Worm (Caenorhabditis elegans) whole organism, early embryonic: ENCODE results near the gene unc-49.

Source experiments
- F13C5.2 ChIP-seq: sonication (generic microtip); optimal IDR thresholded peaks from 2 replicates; lab custom pipeline; 2017; ENCODE audit warnings: mild to moderate bottlenecking, missing genetic modification characterization, inconsistent platforms, missing compliant biosample characterization
- ama-1 ChIP-seq: fragments of 150-350 bp; optimal IDR thresholded peaks from 2 replicates; lab custom pipeline; 2014
- ceh-13 ChIP-seq: fragments of 200-800 bp; sonication (Bioruptor generic); optimal IDR thresholded peaks from 2 replicates; lab custom pipeline; 2018; ENCODE audit warnings: mild to moderate bottlenecking, missing genetic modification characterization, missing compliant biosample characterization
- flt-1 ChIP-seq: fragments of 200-800 bp; sonication (Bioruptor generic); IDR thresholded peaks from 2 replicates; pipeline ENCODE4 v1.3.6; 2022; ENCODE audit warnings: missing genetic modification characterization, missing compliant biosample characterization
- hnd-1 ChIP-seq: sonication (generic microtip); optimal IDR thresholded peaks from 2 replicates; lab custom pipeline; 2016; ENCODE audit warnings: missing genetic modification characterization, missing compliant biosample characterization
- tbx-11 ChIP-seq: fragments of 200-800 bp; sonication (Bioruptor generic); IDR thresholded peaks from 2 replicates; pipeline ENCODE4 v1.3.6; 2022; ENCODE audit warnings: missing genetic modification characterization, missing compliant biosample characterization
- tra-4 ChIP-seq: sonication (generic microtip); optimal IDR thresholded peaks from 2 replicates; lab custom pipeline; 2017; ENCODE audit warnings: missing genetic modification characterization, missing compliant biosample characterization

ce11 chrIII:10535226-10535625 is 14.7 kb downstream of the unc-49 start, which contains the start of gene hpd-1:
- TF ChIP-seq tbx-11 (GFP tag; lab: Robert Waterston, UW) = no peak
- TF ChIP-seq flt-1 = no peak
- TF ChIP-seq tra-4 (tag; lab: Kevin White, UChicago) = no peak
- no peak for TF ChIP-seq ceh-13 (GFP tag; lab: Kevin White, UChicago)
- no peak for TF ChIP-seq hnd-1 (tag; lab: Kevin White, UChicago)
- no peak for TF ChIP-seq ama-1 (lab: Kevin White, UChicago)
- no peak for TF ChIP-seq F13C5.2 (tag; lab: Kevin White, UChicago)
